Worm (Caenorhabditis elegans): ENCODE data around the gene nhr-32.

The nhr-32 gene

DNA sequence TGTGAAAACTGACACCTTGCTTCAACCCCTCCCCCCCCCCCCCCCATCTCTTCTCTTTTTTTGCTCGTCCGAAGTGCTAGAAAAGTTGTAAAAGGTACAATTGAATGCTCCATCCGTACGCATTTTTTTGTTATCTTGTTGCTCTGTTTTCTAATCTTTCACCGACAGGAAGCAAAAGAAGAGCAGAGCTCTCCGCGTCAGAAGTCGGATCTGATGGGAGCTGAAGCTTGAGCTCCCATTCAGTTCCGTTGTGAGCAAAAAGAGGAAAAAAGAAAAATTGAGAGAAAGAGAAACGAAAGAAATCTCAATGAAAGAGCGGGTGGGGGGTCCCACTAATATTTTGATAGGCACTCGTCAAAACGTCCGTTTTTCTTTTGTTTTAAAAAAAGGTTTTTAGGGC is 44.9 kb upstream of the nhr-32 start:
- no peak for TF ChIP-seq gei-8 (GFP tag; optimal IDR thresholded peaks at IDR 0.05)
- TF ChIP-seq aha-1 (tag) = peak; percentile 16
- no peak for TF ChIP-seq ztf-7 (tag; optimal IDR thresholded peaks at IDR 0.05)
- TF ChIP-seq nhr-77 (tag; optimal IDR thresholded peaks at IDR 0.05) = no peak
- no peak for TF ChIP-seq lin-39 (tag; optimal IDR thresholded peaks at IDR 0.05)
- TF ChIP-seq madf-9 (GFP tag; conservative IDR thresholded peaks at IDR 0.05) = no peak
- no peak for TF ChIP-seq daf-8 (GFP tag; IDR thresholded peaks at IDR 0.05)
- no peak for TF ChIP-seq hmg-1.1 (GFP tag; IDR thresholded peaks at IDR 0.05)
- TF ChIP-seq F37D6.2 (tag; optimal IDR thresholded peaks at IDR 0.05) = no peak

DNA sequence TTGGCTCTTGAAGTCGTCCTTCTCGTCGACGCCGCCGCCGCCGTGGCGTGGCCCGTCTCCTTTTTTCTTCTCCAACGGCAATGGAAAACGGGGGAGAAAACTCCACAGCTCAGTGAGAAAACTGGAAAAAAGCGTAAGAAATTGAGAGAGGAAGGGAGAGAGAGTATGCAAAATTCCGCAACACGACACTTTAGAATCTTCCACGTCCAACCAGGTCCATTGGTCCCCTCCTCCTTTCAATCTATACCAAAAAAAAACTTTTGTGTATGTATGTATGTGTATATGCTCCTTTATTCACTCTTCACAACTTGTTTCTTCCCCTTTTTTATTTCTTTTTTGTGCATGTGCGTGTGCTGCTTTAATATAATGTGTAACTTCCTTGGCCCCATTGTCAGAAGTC is 42.7 kb upstream of the nhr-32 start:
- TF ChIP-seq egl-27 (tag; optimal IDR thresholded peaks at IDR 0.05) (no peak), lin-1 (GFP tag; IDR thresholded peaks at IDR 0.05) (no peak), zfp-2 (tag; optimal IDR thresholded peaks at IDR 0.05) (no peak), attf-4 (tag; optimal IDR thresholded peaks at IDR 0.05) (no peak), ama-1 (optimal IDR thresholded peaks at IDR 0.05) (no peak), unc-62 (GFP tag; optimal IDR thresholded peaks at IDR 0.05 in 1 of 2) (peak in 1 of 2 experiments; percentile 53), unc-62 (tag; optimal IDR thresholded peaks at IDR 0.05) (no peak), madf-9 (GFP tag; conservative IDR thresholded peaks at IDR 0.05) (no peak), nhr-48 (tag; optimal IDR thresholded peaks at IDR 0.05) (no peak), pha-4 (GFP tag; IDR thresholded peaks at IDR 0.05) (no peak), pha-4 (tag; optimal IDR thresholded peaks at IDR 0.05) (no peak), daf-12 (tag; optimal IDR thresholded peaks at IDR 0.05) (no peak), fkh-10 (GFP tag; optimal IDR thresholded peaks at IDR 0.05) (no peak), dmd-6 (GFP tag; IDR thresholded peaks at IDR 0.05) (no peak), lir-3 (tag; optimal IDR thresholded peaks at IDR 0.05) (no peak), hmg-1.1 (GFP tag; IDR thresholded peaks at IDR 0.05) (0 out of 2 replicates have a peak, but pooled peaks have one; percentile 14), nhr-102 (tag; optimal IDR thresholded peaks at IDR 0.05) (no peak), daf-8 (GFP tag; IDR thresholded peaks at IDR 0.05) (no peak), aha-1 (tag) (peak; percentile 85), mes-2 (tag; optimal IDR thresholded peaks at IDR 0.05; ENCODE audit: poor library complexity, severe bottlenecking) (no peak), nhr-28 (tag; optimal IDR thresholded peaks at IDR 0.05) (no peak), ceh-28 (tag; optimal IDR thresholded peaks at IDR 0.05) (no peak), set-16 (GFP tag; IDR thresholded peaks at IDR 0.05) (peak; percentile 27; the same call in 1 of the 2 replicates), jun-1 (tag; optimal IDR thresholded peaks at IDR 0.05) (no peak), ceh-44 (GFP tag; IDR thresholded peaks at IDR 0.05) (no peak), ceh-82 (tag; optimal IDR thresholded peaks at IDR 0.05) (no peak)

DNA sequence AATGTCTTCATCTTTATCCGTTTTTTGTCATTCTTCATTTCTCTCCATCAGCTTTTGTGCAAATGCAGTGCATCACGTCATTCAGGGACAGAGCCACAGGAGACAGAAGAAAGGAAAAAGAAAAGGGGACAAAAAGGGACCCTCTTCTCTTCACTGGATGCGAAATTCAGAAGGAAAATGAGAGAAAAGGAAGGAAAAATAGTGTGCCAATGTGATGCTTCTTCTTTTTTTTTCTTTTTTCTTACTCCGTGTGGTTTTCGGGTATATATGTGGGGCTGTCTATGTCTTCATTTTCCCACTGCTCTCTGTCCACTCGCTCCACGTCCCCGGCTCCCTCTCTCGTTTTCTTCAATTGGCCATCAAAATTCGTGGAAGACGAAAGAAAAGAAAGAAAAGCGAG is 41.3 kb upstream of the nhr-32 start:
- TF ChIP-seq unc-62 (GFP tag; optimal IDR thresholded peaks at IDR 0.05 in 1 of 2) (peak in 1 of 2 experiments; percentile 43), unc-62 (tag; optimal IDR thresholded peaks at IDR 0.05) (no peak), tag-97 (GFP tag; IDR thresholded peaks at IDR 0.05) (no peak), spr-1 (tag; optimal IDR thresholded peaks at IDR 0.05) (no peak), hmg-1.1 (GFP tag; IDR thresholded peaks at IDR 0.05) (peak; percentile 57), zfp-2 (tag; optimal IDR thresholded peaks at IDR 0.05) (no peak), lin-1 (GFP tag; IDR thresholded peaks at IDR 0.05) (no peak), saeg-2 (GFP tag; IDR thresholded peaks at IDR 0.05) (no peak), ctbp-1 (GFP tag; IDR thresholded peaks at IDR 0.05) (peak; percentile 60; the same call in 1 of the 2 replicates), lsy-2 (tag; optimal IDR thresholded peaks at IDR 0.05) (peak in 1 of 2 experiments; percentile 61), fkh-10 (GFP tag; optimal IDR thresholded peaks at IDR 0.05) (peak; percentile 71), dpl-1 (GFP tag; optimal IDR thresholded peaks at IDR 0.05) (no peak), mdl-1 (tag; optimal IDR thresholded peaks at IDR 0.05) (peak in 1 of 2 experiments; percentile 32), rbr-2 (tag; optimal IDR thresholded peaks at IDR 0.05) (peak; percentile 24), unc-130 (GFP tag; optimal IDR thresholded peaks at IDR 0.05) (no peak), nhr-6 (tag; optimal IDR thresholded peaks at IDR 0.05) (no peak), unc-39 (tag; optimal IDR thresholded peaks at IDR 0.05) (no peak), mes-2 (tag; optimal IDR thresholded peaks at IDR 0.05; ENCODE audit: poor library complexity, severe bottlenecking) (no peak), ZK337.2 (GFP tag; IDR thresholded peaks at IDR 0.05) (no peak), sdz-12 (GFP tag; optimal IDR thresholded peaks at IDR 0.05) (no peak), lir-3 (tag; optimal IDR thresholded peaks at IDR 0.05) (no peak), egl-43 (GFP tag; IDR thresholded peaks at IDR 0.05) (0 out of 2 replicates have a peak, but pooled peaks have one; percentile 18), vab-7 (GFP tag; IDR thresholded peaks at IDR 0.05) (no peak), madf-9 (GFP tag; conservative IDR thresholded peaks at IDR 0.05) (no peak), Y48G9A.11 (GFP tag; IDR thresholded peaks at IDR 0.05) (no peak), ztf-11 (tag; optimal IDR thresholded peaks at IDR 0.05) (no peak), mxl-2 (GFP tag; conservative IDR thresholded peaks at IDR 0.05) (no peak)

Measured in whole organism, L4 larva.